Worm (Caenorhabditis elegans): ENCODE results near the gene K11G12.6.

DNA sequence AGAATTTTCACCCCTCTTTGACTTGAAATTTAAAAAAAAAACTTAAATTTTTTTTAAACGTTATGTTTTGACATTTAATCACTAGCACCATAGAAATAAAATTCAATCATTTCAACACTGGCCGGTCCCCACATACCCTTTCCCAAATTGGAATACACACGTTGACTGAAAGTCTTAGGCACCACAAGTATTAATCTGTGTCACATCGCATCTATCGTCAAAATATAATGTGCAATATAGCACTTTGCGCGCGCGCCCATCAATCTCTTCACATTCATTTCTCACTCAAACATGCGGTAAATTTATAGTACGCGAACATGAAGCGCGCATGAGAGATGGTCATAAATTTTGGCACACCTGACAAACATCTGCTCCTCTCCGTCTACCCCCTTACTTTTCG, 42.1 kb downstream of the K11G12.6 start:
- TF ChIP-seq unc-62 (GFP tag; optimal IDR thresholded peaks at IDR 0.05) (no peak), ztf-11 (tag; optimal IDR thresholded peaks at IDR 0.05) (no peak), alr-1 (tag; optimal IDR thresholded peaks at IDR 0.05) (no peak)
